Worm (Caenorhabditis elegans) whole organism, L4 larva: ENCODE data around the gene dao-2.

Experiments
- D1046.2 ChIP-seq: fragments of 200-800 bp; sonication (Bioruptor generic); IDR thresholded peaks from 2 replicates; pipeline ENCODE4 v1.3.6; 2022; ENCODE audit warnings: missing genetic modification characterization, missing compliant biosample characterization
- T20F7.1 ChIP-seq: fragments of 200-800 bp; sonication (Bioruptor generic); optimal IDR thresholded peaks from 2 replicates; lab custom pipeline; 2018; ENCODE audit warnings: mild to moderate bottlenecking, missing genetic modification characterization, missing compliant biosample characterization
- T26A8.4 ChIP-seq: fragments of 200-800 bp; sonication (Bioruptor generic); IDR thresholded peaks from 2 replicates; pipeline ENCODE4 v1.3.6; 2022; ENCODE audit warnings: missing genetic modification characterization, missing compliant biosample characterization
- aly-2 ChIP-seq: sonication (generic microtip); optimal IDR thresholded peaks from 2 replicates; lab custom pipeline; 2018; ENCODE audit warnings: missing biosample characterization, missing genetic modification characterization
- egl-27 ChIP-seq: sonication (generic microtip); optimal IDR thresholded peaks from 3 replicates; lab custom pipeline; 2017; ENCODE audit warnings: missing biosample characterization, missing genetic modification reagents, missing genetic modification characterization
- madf-9 ChIP-seq: fragments of 200-800 bp; sonication (Bioruptor generic); conservative IDR thresholded peaks from 2 replicates; pipeline ENCODE4 v1.3.6; 2022; ENCODE audit warnings: missing genetic modification reagents, missing genetic modification characterization, missing compliant biosample characterization
- mdl-1 ChIP-seq, 2 experiments: fragments of 150-350 bp in 1 of 2; sonication (generic microtip) in 1 of 2; optimal IDR thresholded peaks; 2 replicates each; lab custom pipeline; 2014 to 2017; ENCODE audit warnings: missing biosample characterization in 2 of 2, missing genetic modification characterization in 2 of 2
- mxl-2 ChIP-seq: fragments of 200-800 bp; sonication (Bioruptor generic); conservative IDR thresholded peaks from 2 replicates; pipeline ENCODE4 v1.3.6; 2022; ENCODE audit warnings: missing genetic modification reagents, missing genetic modification characterization, missing compliant biosample characterization
- nhr-11 ChIP-seq: fragments of 150-350 bp; optimal IDR thresholded peaks from 2 replicates; lab custom pipeline; 2014; ENCODE audit warnings: missing biosample characterization, missing genetic modification characterization
- nhr-76 ChIP-seq: fragments of 150-350 bp; optimal IDR thresholded peaks from 2 replicates; lab custom pipeline; 2014; ENCODE audit warnings: missing biosample characterization, missing genetic modification characterization
- php-3 ChIP-seq: fragments of 200-800 bp; sonication (Bioruptor generic); IDR thresholded peaks from 2 replicates; pipeline ENCODE4 v1.3.6; 2022; ENCODE audit warnings: missing genetic modification reagents, missing genetic modification characterization, missing compliant biosample characterization

DNA sequence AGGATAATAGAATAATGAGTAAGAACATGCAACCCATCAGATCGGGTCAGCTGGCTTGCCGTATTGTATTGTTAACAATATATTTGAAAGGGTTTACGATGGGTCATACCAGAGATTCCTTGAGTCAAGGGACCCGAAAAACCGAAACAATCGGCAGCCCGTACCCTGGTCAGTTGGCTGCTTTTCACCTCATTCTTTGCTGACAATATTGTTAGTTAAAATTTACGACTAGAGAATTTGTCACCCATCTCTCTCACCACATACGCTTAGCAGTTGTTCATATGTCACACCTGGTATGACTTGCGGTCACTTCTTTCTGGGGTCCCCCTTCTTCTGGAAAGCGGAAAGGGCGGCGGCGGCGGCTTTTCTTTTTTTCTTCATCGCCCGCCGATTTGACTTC lies 18.3 kb downstream of the dao-2 start:
- TF ChIP-seq php-3 (GFP tag; lab: Robert Waterston, UW), result no peak
- TF ChIP-seq aly-2 (tag; lab: Kevin White, UChicago), result no peak
- no peak for TF ChIP-seq egl-27 (tag; lab: Kevin White, UChicago)
- no peak for TF ChIP-seq madf-9 (GFP tag; lab: Robert Waterston, UW)
- no peak for TF ChIP-seq nhr-76 (tag; lab: Kevin White, UChicago)
- no peak for TF ChIP-seq nhr-11
- TF ChIP-seq mdl-1 (tag; optimal IDR thresholded peaks at IDR 0.05; lab: Kevin White, UChicago), result no peak
- no peak for TF ChIP-seq D1046.2
- TF ChIP-seq mxl-2 (GFP tag; lab: Robert Waterston, UW), result no peak
- TF ChIP-seq T20F7.1 (GFP tag; lab: Kevin White, UChicago), result no peak
- no peak for TF ChIP-seq T26A8.4 (GFP tag; lab: Robert Waterston, UW)
